Worm (Caenorhabditis elegans) whole organism, mixed stage, embryonic: ENCODE results near the gene ZK757.1.

ENCODE experiments used
- M03D4.4 ChIP-seq: sonication (generic microtip); optimal IDR thresholded peaks from 2 replicates; lab custom pipeline; 2017; ENCODE audit warnings: mild to moderate bottlenecking, missing genetic modification characterization, missing compliant biosample characterization
- blmp-1 ChIP-seq: fragments of 150-350 bp; optimal IDR thresholded peaks from 2 replicates; lab custom pipeline; 2014; ENCODE audit warnings: missing biosample characterization, missing genetic modification characterization
- ceh-39 ChIP-seq: fragments of 150-350 bp; optimal IDR thresholded peaks from 2 replicates; lab custom pipeline; 2014; ENCODE audit warnings: missing biosample characterization, missing genetic modification characterization
- ceh-43 ChIP-seq: fragments of 200-800 bp; sonication (Bioruptor generic); optimal IDR thresholded peaks from 2 replicates; lab custom pipeline; 2018; ENCODE audit warnings: mild to moderate bottlenecking, missing genetic modification characterization, moderate library complexity, missing compliant biosample characterization
- ceh-83 ChIP-seq: fragments of 200-800 bp; sonication (Bioruptor generic); optimal IDR thresholded peaks from 2 replicates; lab custom pipeline; 2018; ENCODE audit warnings: mild to moderate bottlenecking, missing genetic modification characterization, missing compliant biosample characterization
- ces-1 ChIP-seq: fragments of 150-350 bp; optimal IDR thresholded peaks from 2 replicates; lab custom pipeline; 2014; ENCODE audit warnings: missing biosample characterization, missing genetic modification reagents, missing genetic modification characterization
- cnd-1 ChIP-seq: fragments of 200-800 bp; sonication (Bioruptor generic); optimal IDR thresholded peaks from 2 replicates; lab custom pipeline; 2018; ENCODE audit warnings: mild to moderate bottlenecking, missing genetic modification characterization, missing compliant biosample characterization
- drap-1 ChIP-seq: fragments of 200-800 bp; sonication (Bioruptor generic); optimal IDR thresholded peaks from 3 replicates; lab custom pipeline; 2018; ENCODE audit warnings: mild to moderate bottlenecking, missing genetic modification characterization, missing compliant biosample characterization
- elt-1 ChIP-seq: sonication (generic microtip); optimal IDR thresholded peaks from 2 replicates; lab custom pipeline; 2017; ENCODE audit warnings: missing genetic modification characterization, mild to moderate bottlenecking, missing compliant biosample characterization, antibody characterized with exemption, moderate library complexity, borderline replicate concordance; ENCODE audit not compliant: insufficient read depth
- elt-3 ChIP-seq: fragments of 150-350 bp; optimal IDR thresholded peaks from 2 replicates; lab custom pipeline; 2014; ENCODE audit warnings: missing biosample characterization, missing genetic modification characterization
- flh-1 ChIP-seq: fragments of 200-800 bp; sonication (Bioruptor generic); optimal IDR thresholded peaks from 2 replicates; lab custom pipeline; 2018; ENCODE audit warnings: mild to moderate bottlenecking, missing genetic modification characterization, moderate library complexity, missing compliant biosample characterization
- ham-2 ChIP-seq: fragments of 200-800 bp; sonication (Bioruptor generic); optimal IDR thresholded peaks from 2 replicates; lab custom pipeline; 2018; ENCODE audit warnings: mild to moderate bottlenecking, missing genetic modification characterization, missing compliant biosample characterization
- hlh-1 ChIP-seq: fragments of 150-350 bp; optimal IDR thresholded peaks from 2 replicates; lab custom pipeline; 2014; ENCODE audit warnings: missing biosample characterization, missing genetic modification reagents, missing genetic modification characterization
- lin-13 ChIP-seq: fragments of 150-350 bp; optimal IDR thresholded peaks from 2 replicates; lab custom pipeline; 2014; ENCODE audit warnings: missing biosample characterization, missing genetic modification characterization
- lin-32 ChIP-seq: fragments of 200-800 bp; sonication (Bioruptor generic); optimal IDR thresholded peaks from 2 replicates; lab custom pipeline; 2018; ENCODE audit warnings: mild to moderate bottlenecking, missing genetic modification characterization, missing compliant biosample characterization
- lsy-2 ChIP-seq: fragments of 150-350 bp; optimal IDR thresholded peaks from 2 replicates; lab custom pipeline; 2014; ENCODE audit warnings: missing biosample characterization, missing genetic modification characterization
- mab-5 ChIP-seq: fragments of 150-350 bp; optimal IDR thresholded peaks from 2 replicates; lab custom pipeline; 2014; ENCODE audit warnings: missing biosample characterization, missing genetic modification characterization
- mep-1 ChIP-seq: fragments of 150-350 bp; optimal IDR thresholded peaks from 2 replicates; lab custom pipeline; 2017; ENCODE audit warnings: missing biosample characterization, missing genetic modification reagents, missing genetic modification characterization, inconsistent platforms
- mls-2 ChIP-seq: sonication (generic microtip); optimal IDR thresholded peaks from 2 replicates; lab custom pipeline; 2016; ENCODE audit warnings: mild to moderate bottlenecking, missing genetic modification characterization, moderate library complexity, missing compliant biosample characterization
- nhr-12 ChIP-seq: fragments of 150-350 bp; optimal IDR thresholded peaks from 2 replicates; lab custom pipeline; 2014; ENCODE audit warnings: missing biosample characterization, missing genetic modification characterization
- nhr-2 ChIP-seq: fragments of 150-350 bp; optimal IDR thresholded peaks from 2 replicates; lab custom pipeline; 2014; ENCODE audit warnings: missing biosample characterization, missing genetic modification characterization
- nhr-28 ChIP-seq: fragments of 150-350 bp; optimal IDR thresholded peaks from 2 replicates; lab custom pipeline; 2014; ENCODE audit warnings: missing biosample characterization, missing genetic modification characterization
- nhr-76 ChIP-seq: sonication (generic microtip); optimal IDR thresholded peaks from 2 replicates; lab custom pipeline; 2017; ENCODE audit warnings: missing biosample characterization, missing genetic modification characterization
- sem-2 ChIP-seq: fragments of 200-800 bp; sonication (Bioruptor generic); optimal IDR thresholded peaks from 2 replicates; lab custom pipeline; 2018; ENCODE audit warnings: mild to moderate bottlenecking, missing genetic modification characterization, missing compliant biosample characterization
- sptf-1 ChIP-seq: sonication (generic microtip); optimal IDR thresholded peaks from 2 replicates; lab custom pipeline; 2017; ENCODE audit warnings: mild to moderate bottlenecking, missing genetic modification characterization, moderate library complexity, missing compliant biosample characterization
- tbx-8 ChIP-seq: fragments of 200-800 bp; sonication (Bioruptor generic); optimal IDR thresholded peaks from 2 replicates; lab custom pipeline; 2018; ENCODE audit warnings: mild to moderate bottlenecking, missing genetic modification characterization, moderate library complexity, missing compliant biosample characterization
- unc-120 ChIP-seq: sonication (generic microtip); optimal IDR thresholded peaks from 2 replicates; lab custom pipeline; 2017; ENCODE audit warnings: missing genetic modification characterization, missing compliant biosample characterization; ENCODE audit not compliant: poor library complexity, severe bottlenecking
- unc-62 ChIP-seq: fragments of 150-350 bp; optimal IDR thresholded peaks from 2 replicates; lab custom pipeline; 2014; ENCODE audit warnings: missing biosample characterization, missing genetic modification reagents, missing genetic modification characterization
- ztf-11 ChIP-seq: fragments of 150-350 bp; optimal IDR thresholded peaks from 2 replicates; lab custom pipeline; 2014; ENCODE audit warnings: missing biosample characterization, missing genetic modification characterization

The ZK757.1 gene

ce11 chrIII:9858061-9858460, 12.9 kb downstream of the ZK757.1 start:
- TF ChIP-seq sem-2 (GFP tag; lab: Kevin White, UChicago), result no peak
- TF ChIP-seq nhr-28 (tag; lab: Kevin White, UChicago), result no peak
- peak; percentile 95 for TF ChIP-seq elt-1
- TF ChIP-seq, all 35 proteins: peak for 1

DNA sequence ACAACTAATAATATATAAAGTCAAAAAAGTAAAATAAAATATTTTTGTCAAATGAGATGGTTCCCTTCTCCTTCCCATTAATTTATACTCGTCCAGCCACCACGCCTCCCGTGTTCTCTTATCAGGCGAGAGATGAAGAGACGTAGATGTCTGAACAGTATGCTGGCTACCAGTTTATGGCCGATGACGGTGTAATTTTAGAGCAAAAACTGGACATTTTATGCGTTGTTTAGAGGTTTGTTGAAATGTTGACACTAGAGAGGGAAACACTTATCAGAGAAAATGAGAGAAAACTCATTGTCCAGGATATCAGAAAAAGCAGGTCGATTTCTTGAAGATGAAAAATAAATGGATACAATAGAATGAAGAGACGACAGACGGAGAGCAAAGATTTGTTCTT, 13.8 kb downstream of the ZK757.1 start:
- TF ChIP-seq mab-5 (tag; lab: Kevin White, UChicago), result no peak

ce11 chrIII:9854960-9855359, 16.0 kb downstream of the ZK757.1 start:
- TF ChIP-seq M03D4.4 (tag; lab: Kevin White, UChicago), result no peak
- no peak for TF ChIP-seq tbx-8

DNA sequence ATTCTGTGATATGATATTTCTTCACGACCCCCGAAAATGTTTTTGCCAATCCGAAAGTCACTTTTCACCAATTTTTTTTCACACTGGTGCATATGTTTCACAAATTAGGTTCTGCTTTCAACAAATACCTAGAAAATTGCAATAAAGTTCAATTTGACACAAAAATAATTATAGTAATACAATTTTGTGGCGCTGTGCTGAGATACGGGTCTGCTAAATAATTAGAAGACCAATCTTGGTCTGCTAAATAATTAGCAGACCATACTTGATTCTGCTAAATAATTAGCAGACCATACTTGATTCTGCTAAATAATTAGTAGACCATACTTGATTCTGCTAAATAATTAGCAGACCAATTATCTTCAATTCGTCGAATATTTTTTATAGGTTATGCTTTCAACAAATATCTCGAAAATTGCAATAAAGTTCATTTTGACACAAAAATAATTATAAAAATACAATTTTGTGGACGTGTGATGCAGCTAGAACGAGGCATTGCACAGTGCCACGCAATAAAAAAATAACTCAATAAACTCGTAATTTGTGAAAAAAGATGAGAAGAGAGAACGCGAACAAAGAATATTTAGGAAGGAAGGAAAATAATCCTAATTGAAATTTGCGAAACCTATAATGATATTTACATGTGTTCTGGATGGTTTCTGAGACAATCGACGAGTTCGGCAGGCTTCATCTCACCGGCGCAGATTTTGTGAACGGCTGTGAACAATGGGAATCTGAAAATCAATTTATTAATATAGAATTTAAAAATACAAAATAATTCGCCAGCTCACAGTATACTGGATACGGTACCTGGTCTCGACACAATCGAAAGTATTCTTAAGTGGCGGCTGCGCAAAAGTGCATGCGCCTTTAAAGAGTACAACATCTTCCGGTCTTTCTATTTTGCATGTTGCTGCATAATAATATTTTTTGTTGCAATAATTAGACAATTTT, 17.0 kb downstream of the ZK757.1 start:
- TF ChIP-seq lsy-2 (no peak), sptf-1 (tag; lab: Kevin White, UChicago) (peak; percentile 1), ceh-43 (GFP tag; lab: Kevin White, UChicago) (peak; percentile 75), nhr-2 (no peak), ham-2 (GFP tag; lab: Kevin White, UChicago) (no peak), ces-1 (GFP tag; lab: Kevin White, UChicago) (no peak)

DNA sequence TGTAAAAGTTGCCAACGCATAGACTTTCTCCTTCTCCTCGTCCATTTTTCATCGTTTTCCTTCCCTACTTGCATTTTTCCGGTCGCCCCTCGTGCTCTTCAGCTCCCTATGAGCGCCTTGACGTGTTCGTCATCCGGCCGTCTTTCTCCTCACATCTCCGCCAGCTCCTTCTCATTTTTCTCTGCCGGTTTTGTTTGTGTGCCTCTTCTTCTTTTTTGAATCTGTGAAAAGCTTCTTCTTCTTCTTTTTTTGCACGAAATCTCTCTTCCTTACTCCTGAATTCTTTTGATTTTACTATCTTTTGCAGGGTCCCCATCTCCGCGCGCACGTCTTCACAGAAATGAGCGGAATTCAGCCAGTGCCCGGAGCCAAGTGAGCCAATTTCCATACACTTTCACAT, 19.4 kb downstream of the ZK757.1 start, which contains the start of gene K11H3.3:
TSS of gene K11H3.3 (plus strand) at position 308 of the 400 bp plus-strand sequence.
- TF ChIP-seq nhr-12 (tag; lab: Kevin White, UChicago) (no peak), flh-1 (no peak), ces-1 (GFP tag; lab: Kevin White, UChicago) (no peak), ham-2 (GFP tag; lab: Kevin White, UChicago) (no peak), unc-120 (no peak), lsy-2 (no peak), M03D4.4 (tag; lab: Kevin White, UChicago) (no peak), tbx-8 (no peak), blmp-1 (tag; lab: Kevin White, UChicago) (no peak), sptf-1 (tag; lab: Kevin White, UChicago) (no peak)
- TF ChIP-seq, all 35 proteins: peak for 0

- TF ChIP-seq flh-1, result no peak
Measured at ce11 chrIII:9850877-9851276, 20.1 kb downstream of the ZK757.1 start.

DNA sequence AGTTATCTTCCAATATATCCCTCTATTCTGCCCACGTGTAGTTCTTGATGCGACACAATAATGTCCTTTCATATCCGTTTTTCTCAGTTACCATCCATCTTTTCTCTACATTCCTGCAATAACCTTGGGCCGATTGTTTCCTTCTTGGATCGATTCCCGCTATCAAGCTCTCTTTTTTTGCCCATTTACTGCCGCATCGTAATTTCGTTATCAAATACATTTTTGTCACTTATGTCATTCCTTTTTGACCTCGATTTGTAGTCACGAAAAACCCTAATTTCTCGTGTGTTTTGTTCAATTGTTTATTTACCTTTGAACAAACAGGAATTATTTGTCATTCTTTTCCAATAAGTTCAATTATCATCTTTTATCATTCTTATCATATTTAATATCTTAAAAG, 21.0 kb downstream of the ZK757.1 start:
- TF ChIP-seq ceh-83 (GFP tag; lab: Kevin White, UChicago) (no peak), nhr-76 (tag; lab: Kevin White, UChicago) (no peak), mep-1 (tag; lab: Kevin White, UChicago) (no peak), lin-13 (tag; lab: Kevin White, UChicago) (no peak), sptf-1 (tag; lab: Kevin White, UChicago) (no peak), lin-32 (GFP tag; lab: Kevin White, UChicago) (no peak), lsy-2 (no peak), cnd-1 (tag; lab: Kevin White, UChicago) (no peak), blmp-1 (tag; lab: Kevin White, UChicago) (no peak), elt-1 (no peak), hlh-1 (tag; lab: Kevin White, UChicago) (no peak), drap-1 (GFP tag; lab: Kevin White, UChicago) (no peak), ham-2 (GFP tag; lab: Kevin White, UChicago) (no peak), ceh-39 (tag; lab: Kevin White, UChicago) (no peak), ztf-11 (no peak), unc-120 (no peak), elt-3 (tag; lab: Kevin White, UChicago) (no peak), unc-62 (GFP tag; lab: Kevin White, UChicago) (no peak), mls-2 (tag; lab: Kevin White, UChicago) (no peak), nhr-2 (no peak)
